Worm (Caenorhabditis elegans): ENCODE data around the gene F13E9.15.
A peak's percentile ranks its signal among the peaks of the same experiment; 100 is the strongest.

F13E9.15 gene

DNA sequence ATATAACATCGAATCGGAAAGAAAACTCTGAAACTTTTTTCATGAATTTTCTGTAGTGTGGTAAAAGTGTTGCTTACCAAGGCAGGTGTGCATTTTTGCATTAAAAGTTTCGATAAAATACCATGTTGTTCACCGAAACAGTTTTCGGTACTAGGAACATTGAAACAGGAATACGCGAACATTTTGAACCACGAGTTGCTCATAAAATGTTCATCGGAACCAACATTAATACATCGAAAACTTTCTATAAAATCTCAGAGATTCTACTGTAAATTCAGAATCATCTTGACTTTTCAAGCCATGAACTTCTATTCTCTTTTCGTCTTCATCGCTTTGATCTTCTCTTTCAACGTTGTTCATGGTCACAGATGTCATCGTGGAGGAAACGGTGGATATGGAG lies 9.4 kb downstream of the F13E9.15 start, which contains the start of gene fipr-15:
fipr-15 (plus strand) TSS at position 301 of the 400 bp plus-strand sequence.
- TF ChIP-seq W03F9.2 (tag; optimal IDR thresholded peaks at IDR 0.05) (no peak), him-1 (tag; optimal IDR thresholded peaks at IDR 0.05) (no peak), dao-5 (tag; optimal IDR thresholded peaks at IDR 0.05) (no peak)

DNA sequence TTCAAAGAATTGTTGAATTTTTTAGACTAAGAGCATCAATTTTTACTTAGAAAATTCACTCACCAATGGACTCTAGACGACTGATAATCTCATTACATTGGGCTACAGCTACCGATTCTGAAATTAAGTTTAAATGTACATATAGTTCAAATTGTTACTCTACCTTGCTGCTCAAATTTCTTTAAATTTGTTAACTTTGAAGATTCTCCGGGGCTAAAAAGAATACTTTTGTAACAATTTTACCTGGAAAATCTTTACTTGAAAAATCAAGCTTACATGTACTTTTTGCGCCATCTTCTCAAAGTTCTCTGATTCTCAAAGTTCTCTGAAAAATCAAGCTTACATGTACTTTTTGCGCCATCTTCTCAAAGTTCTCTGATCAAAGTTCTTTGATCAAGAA lies 10.1 kb downstream of the F13E9.15 start, which contains the start of gene sdz-13:
sdz-13 (minus strand) TSS at position 101 of the 400 bp plus-strand sequence.
- TF ChIP-seq W03F9.2 (tag; optimal IDR thresholded peaks at IDR 0.05), result no peak
- TF ChIP-seq dao-5 (tag; optimal IDR thresholded peaks at IDR 0.05), result no peak
- TF ChIP-seq him-1 (tag; optimal IDR thresholded peaks at IDR 0.05), result no peak

DNA sequence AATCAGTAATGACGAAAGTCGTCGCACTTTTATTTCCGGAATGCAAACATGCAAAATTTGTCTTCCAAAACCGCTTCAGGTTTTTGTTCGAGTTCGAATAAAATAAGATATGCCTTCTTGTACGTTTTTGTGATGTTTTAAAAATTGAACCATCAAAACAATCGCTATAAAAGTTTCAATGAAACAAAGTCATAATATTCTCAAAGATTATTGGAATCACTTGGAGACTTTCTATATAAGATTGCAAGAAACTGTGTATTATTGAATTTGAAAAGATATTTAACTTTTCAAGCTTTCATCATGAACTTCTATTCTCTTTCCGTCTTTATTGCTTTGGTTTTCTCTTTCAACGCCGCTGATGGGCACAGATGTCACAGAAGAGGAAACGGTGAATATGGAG lies 12.8 kb downstream of the F13E9.15 start, which contains the start of gene fipr-14:
fipr-14 (plus strand) TSS at position 301 of the 400 bp plus-strand sequence.
- TF ChIP-seq W03F9.2 (tag; optimal IDR thresholded peaks at IDR 0.05), result no peak
- no peak for TF ChIP-seq him-1 (tag; optimal IDR thresholded peaks at IDR 0.05)
- no peak for TF ChIP-seq dao-5 (tag; optimal IDR thresholded peaks at IDR 0.05)

DNA sequence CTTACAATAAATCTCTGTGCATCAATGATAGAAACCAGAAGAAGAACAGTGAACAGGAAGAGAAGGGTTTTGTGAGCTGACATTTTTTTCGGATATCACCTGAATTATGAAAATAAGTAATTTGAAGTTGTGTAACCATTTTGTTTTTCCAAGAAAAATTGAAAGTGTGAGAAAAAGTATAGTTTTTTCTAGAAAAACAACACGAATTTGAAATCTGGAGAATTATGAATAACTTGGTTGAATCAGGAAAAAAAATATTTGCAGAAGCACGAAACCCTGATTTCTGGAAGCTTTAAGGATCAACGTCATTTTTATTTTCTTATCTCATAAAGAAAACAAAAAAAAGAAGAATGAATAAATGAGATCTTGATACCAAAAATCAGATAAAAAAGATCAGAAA lies 15.1 kb downstream of the F13E9.15 start, which contains the start of gene F13E9.12:
F13E9.12 (minus strand) TSS at position 101 of the 400 bp plus-strand sequence.
- TF ChIP-seq W03F9.2 (tag; optimal IDR thresholded peaks at IDR 0.05) (no peak), him-1 (tag; optimal IDR thresholded peaks at IDR 0.05) (no peak), dao-5 (tag; optimal IDR thresholded peaks at IDR 0.05) (no peak)

DNA sequence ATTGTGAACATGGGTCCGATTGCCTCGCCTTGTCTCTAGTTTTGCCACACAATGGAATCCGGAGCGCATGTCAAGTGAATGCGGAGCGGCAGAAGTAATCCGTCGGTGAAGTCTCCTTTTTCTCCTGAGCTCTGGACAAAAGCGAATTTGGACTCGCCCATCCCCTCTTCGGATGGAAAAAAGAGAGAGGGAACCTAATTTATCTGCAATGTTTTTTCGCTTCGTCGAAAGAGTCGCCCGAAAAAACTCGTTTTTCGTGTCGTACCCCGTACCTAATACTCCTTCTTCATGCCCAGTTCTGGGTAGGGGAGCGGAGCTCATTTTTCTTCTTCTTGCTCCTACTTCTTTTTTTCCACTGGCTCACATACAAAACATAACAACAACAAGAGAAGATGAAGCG lies 19.5 kb downstream of the F13E9.15 start:
- TF ChIP-seq dao-5 (tag; optimal IDR thresholded peaks at IDR 0.05), result no peak
- no peak for TF ChIP-seq W03F9.2 (tag; optimal IDR thresholded peaks at IDR 0.05)
- TF ChIP-seq him-1 (tag; optimal IDR thresholded peaks at IDR 0.05), result peak; percentile 1

DNA sequence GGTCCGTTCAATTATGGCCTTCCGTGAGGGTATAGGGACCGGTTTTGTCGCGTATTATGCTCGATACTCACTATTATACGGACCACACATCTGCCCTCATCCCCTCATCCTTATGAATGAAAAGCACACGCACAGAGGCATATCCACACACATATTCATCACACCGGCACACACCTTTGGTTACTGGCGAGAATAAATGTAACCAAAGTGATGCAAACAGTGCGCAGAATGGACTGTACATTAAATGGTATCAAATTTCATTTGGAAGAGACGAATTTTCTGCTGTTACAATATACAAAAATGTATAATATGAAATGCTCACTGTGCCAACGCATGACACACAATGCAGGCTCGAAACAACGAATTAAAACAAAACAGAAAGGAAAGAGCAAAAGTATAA lies 20.0 kb downstream of the F13E9.15 start:
- TF ChIP-seq W03F9.2 (tag; optimal IDR thresholded peaks at IDR 0.05) (no peak), him-1 (tag; optimal IDR thresholded peaks at IDR 0.05) (no peak), dao-5 (tag; optimal IDR thresholded peaks at IDR 0.05) (no peak)

DNA sequence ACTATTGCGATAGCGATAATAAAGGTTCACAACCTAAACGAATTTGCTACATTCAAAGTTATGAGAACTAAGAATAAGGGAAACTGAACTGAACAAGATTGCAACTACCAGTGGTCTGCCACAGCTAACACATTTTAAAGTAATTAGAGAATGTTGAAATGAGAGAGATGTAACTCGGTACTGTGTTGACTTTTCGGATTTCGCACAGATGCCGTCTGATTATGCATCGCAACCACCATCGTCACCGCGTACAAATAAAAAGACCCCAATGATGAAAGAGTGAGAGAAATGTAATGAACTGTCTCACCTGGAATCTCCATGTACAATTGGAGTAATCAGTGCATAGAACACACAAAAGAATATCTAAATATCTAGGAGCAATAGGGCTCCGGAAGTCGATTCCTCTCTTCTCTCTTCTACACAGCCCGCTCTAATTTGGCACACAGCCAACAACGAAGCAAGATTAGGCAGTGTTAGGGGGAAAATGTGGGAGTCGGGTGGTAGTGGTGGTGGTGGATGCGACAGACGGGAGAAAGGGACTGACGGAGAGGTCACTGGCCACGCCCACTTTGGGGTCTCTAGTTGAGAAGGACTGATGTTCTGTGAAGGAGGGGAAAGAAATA lies 20.9 kb downstream of the F13E9.15 start, which contains the start of gene F13E9.11:
F13E9.11 (minus strand) TSS at position 507 of the 623 bp plus-strand sequence.
- TF ChIP-seq him-1 (tag; optimal IDR thresholded peaks at IDR 0.05) (no peak), dao-5 (tag; optimal IDR thresholded peaks at IDR 0.05) (no peak), W03F9.2 (tag; optimal IDR thresholded peaks at IDR 0.05) (no peak)

DNA sequence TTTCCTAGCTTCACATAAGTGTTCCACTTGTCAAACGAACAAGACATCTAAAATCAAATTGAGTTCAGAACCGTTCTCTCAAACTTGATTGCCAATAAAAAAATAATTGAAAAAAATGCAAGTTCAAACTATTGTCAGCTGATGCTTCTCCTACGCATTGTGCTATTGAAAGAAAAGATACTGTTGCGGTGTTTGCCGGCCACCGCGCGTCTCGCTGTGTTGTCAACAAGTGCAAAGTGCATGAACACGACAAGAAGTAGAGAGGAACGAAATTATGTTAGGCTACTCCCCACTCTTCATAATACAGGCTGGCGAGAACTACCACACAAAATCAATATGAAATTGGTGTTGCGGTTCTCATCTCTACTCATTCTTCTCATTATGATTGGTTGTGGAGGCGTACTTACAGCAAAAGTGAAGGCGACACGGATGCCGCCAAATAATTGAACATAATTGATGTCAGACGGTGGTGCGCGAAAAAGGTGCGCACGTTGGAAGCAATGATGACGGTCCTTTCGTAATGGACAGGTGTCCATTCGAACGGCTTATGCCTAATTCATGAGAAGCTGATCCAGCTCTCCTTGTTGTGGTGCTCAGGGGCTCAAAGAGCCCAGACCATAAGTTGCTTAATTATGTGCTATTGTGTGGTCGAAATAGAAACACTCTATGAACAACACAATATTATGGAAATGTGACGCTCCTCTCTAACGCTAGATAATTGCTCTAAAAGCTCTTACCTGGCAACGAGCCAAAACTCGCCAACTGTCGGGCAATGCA lies 22.1 kb downstream of the F13E9.15 start:
- TF ChIP-seq him-1 (tag; optimal IDR thresholded peaks at IDR 0.05) (no peak), W03F9.2 (tag; optimal IDR thresholded peaks at IDR 0.05) (no peak), dao-5 (tag; optimal IDR thresholded peaks at IDR 0.05) (no peak)

DNA sequence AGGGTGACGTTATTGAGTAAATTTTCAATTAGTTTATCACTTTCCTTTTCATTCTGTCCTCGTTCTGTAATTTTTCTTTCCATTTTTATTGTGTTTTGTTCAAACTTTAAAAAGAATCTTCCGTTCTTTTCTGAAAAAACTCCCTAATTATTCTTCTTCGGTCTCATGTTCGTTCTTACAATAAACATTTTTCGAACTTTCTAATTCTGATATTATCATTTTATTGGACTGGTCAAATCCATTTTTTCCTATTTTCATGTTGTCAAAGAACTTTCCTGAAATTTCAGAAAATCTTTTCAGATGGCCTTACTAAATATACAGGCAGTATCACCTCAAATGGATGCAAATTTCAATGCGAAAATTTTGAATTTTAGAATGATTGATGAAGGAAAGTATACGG lies 25.6 kb downstream of the F13E9.15 start, which contains the start of gene nish-1:
nish-1 (plus strand) TSS at position 301 of the 400 bp plus-strand sequence.
- TF ChIP-seq dao-5 (tag; optimal IDR thresholded peaks at IDR 0.05) (no peak), W03F9.2 (tag; optimal IDR thresholded peaks at IDR 0.05) (no peak), him-1 (tag; optimal IDR thresholded peaks at IDR 0.05) (no peak)

DNA sequence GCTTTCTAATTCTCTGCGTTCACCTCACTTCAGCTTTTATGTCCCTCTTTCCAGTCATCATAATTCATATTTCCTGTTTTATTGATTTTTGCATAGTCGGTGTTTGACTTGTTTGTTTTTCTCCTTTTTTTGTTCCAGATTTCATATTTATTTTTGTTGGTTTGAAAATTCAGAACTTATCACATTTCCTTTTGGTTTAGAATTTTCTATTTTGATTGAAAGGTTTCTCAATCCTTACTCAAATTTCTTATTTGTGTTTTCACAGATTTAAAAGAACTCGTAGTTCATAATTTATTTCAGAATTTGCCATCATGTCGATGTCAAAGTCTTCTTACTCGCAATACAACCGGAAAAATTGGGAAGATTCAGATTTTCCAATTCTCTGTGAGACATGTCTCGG lies 28.6 kb downstream of the F13E9.15 start, which contains the start of gene rbm-22:
rbm-22 (plus strand) TSS at position 301 of the 400 bp plus-strand sequence.
- no peak for TF ChIP-seq dao-5 (tag; optimal IDR thresholded peaks at IDR 0.05)
- no peak for TF ChIP-seq W03F9.2 (tag; optimal IDR thresholded peaks at IDR 0.05)
- TF ChIP-seq him-1 (tag; optimal IDR thresholded peaks at IDR 0.05), result no peak

DNA sequence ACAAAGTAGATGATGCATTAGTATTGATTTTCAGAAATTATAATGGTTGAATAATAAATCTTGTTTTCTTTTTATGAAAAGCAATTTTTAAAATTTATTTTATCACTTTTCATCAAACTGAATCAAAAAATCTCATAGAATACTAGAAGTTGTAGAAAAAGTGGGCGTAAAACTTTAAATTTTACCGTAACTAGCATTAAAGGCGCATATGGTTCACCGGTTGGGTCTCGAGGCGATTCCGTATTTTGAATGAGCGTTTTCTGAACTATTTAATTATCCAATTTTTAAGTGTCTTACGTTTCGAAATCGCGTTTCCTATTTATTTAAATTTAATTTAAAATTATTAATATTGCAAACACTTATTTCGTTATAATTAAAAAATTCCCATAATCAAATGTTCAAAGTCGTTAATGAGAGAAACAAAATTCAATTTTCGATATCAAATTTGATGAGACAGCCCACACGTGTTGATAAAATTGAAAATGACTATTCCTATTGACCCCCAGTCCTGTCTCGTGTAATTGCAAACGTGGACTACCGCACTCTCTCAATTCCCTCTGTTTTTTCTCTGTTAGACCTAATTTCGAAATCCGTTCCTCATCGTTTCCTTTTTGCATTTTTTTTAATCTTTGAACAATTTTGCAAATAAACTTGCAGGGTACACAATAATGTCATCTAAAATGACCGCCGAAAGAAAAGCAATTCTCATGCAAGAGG lies 31.2 kb downstream of the F13E9.15 start, which contains the start of the genes T11G6.2 and hars-1:
T11G6.2 (minus strand) TSS at position 197 of the 717 bp plus-strand sequence.
hars-1 (plus strand) TSS at position 658 of the 717 bp plus-strand sequence.
- no peak for TF ChIP-seq him-1 (tag; optimal IDR thresholded peaks at IDR 0.05)
- TF ChIP-seq dao-5 (tag; optimal IDR thresholded peaks at IDR 0.05), result no peak
- peak; percentile 31 for TF ChIP-seq W03F9.2 (tag; optimal IDR thresholded peaks at IDR 0.05)

DNA sequence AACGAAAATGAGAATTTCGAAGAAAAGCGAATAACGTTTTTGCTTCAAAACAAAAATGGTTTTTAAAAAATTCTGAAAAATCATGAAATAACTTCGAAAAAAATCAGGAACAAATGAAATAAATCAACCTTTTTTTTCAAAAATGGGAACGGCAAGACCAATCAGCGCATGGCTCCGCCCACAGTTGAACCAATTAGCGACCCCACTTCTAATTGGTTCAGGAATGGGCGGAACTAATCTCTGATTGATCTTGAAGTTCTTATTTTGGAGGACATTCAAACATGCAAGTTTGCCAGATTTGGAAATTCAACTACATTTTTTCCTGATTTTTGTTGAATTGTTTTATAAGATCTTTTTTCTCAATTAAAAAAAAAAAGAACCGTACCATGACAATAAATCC lies 33.7 kb downstream of the F13E9.15 start:
- TF ChIP-seq him-1 (tag; optimal IDR thresholded peaks at IDR 0.05) (no peak), dao-5 (tag; optimal IDR thresholded peaks at IDR 0.05) (no peak), W03F9.2 (tag; optimal IDR thresholded peaks at IDR 0.05) (no peak)

DNA sequence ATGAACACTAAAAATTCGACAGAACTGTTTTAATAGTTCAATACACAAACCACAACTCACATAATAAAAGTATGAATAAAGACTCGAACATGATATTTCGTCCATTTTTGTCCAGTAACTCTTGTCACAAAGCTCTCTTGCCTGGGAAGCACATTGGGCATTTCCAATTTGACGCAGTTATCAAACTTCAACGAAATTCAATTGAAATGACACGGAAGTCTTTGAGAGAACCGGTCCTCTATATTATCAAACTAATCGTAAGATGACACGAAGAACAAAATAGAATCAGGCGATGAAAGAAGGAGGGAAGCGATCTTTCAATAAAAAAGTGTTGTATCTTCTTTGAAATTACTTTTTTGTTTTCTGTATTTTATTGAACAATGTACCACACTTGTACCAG lies 34.6 kb downstream of the F13E9.15 start, which contains the start of gene T11G6.3:
T11G6.3 (minus strand) TSS at position 189 of the 400 bp plus-strand sequence.
- TF ChIP-seq him-1 (tag; optimal IDR thresholded peaks at IDR 0.05), result no peak
- TF ChIP-seq W03F9.2 (tag; optimal IDR thresholded peaks at IDR 0.05), result no peak
- TF ChIP-seq dao-5 (tag; optimal IDR thresholded peaks at IDR 0.05), result no peak

All from whole organism, L4/young adult.